Fruit fly (Drosophila melanogaster) whole organism, embryonic: ENCODE measurements around the gene E23.

Experiments
- Atf6 ChIP-seq: fragments of 200-800 bp; sonication (Bioruptor generic); IDR thresholded peaks from 2 replicates; pipeline ENCODE4 v1.3.6; 2022; ENCODE audit warnings: missing biosample characterization, missing genetic modification characterization
- Bdp1 ChIP-seq: fragments of 200-800 bp; sonication (Bioruptor generic); optimal IDR thresholded peaks from 3 replicates; lab custom pipeline; 2016; ENCODE audit warnings: missing biosample characterization, missing genetic modification characterization
- C15 ChIP-seq: fragments of 200-800 bp; sonication (Bioruptor generic); IDR thresholded peaks from 3 replicates; pipeline ENCODE4 v1.3.6; 2022; ENCODE audit warnings: missing biosample characterization, missing genetic modification characterization
- CG12299 ChIP-seq: fragments of 200-800 bp; sonication (Bioruptor generic); optimal IDR thresholded peaks from 2 replicates; lab custom pipeline; 2018; ENCODE audit warnings: missing biosample characterization, mild to moderate bottlenecking, missing genetic modification characterization
- CG14667 ChIP-seq: fragments of 200-800 bp; sonication (Bioruptor generic); IDR thresholded peaks from 2 replicates; pipeline ENCODE4 v1.3.6; 2022; ENCODE audit warnings: missing biosample characterization, missing genetic modification characterization
- CG16813 ChIP-seq: fragments of 200-800 bp; sonication (Bioruptor generic); IDR thresholded peaks from 3 replicates; pipeline ENCODE4 v1.3.6; 2022; ENCODE audit warnings: missing biosample characterization, missing genetic modification characterization; ENCODE audit not compliant: partially characterized antibody
- CG17612 ChIP-seq: fragments of 200-800 bp; sonication (Bioruptor generic); IDR thresholded peaks from 2 replicates; pipeline ENCODE4 v1.3.6; 2022; ENCODE audit warnings: missing biosample characterization, missing genetic modification characterization
- CG2678 ChIP-seq: fragments of 200-800 bp; sonication (Bioruptor generic); optimal IDR thresholded peaks from 3 replicates; lab custom pipeline; 2019; ENCODE audit warnings: missing biosample characterization, mild to moderate bottlenecking, missing genetic modification characterization, moderate library complexity
- CG30020 ChIP-seq: fragments of 200-800 bp; optimal IDR thresholded peaks from 2 replicates; lab custom pipeline; 2019; ENCODE audit warnings: missing biosample characterization, mild to moderate bottlenecking, missing genetic modification characterization, moderate library complexity
- CG30403 ChIP-seq: fragments of 200-800 bp; sonication (Bioruptor generic); optimal IDR thresholded peaks from 3 replicates; lab custom pipeline; 2016; ENCODE audit warnings: missing biosample characterization, missing genetic modification characterization
- CG31224 ChIP-seq: fragments of 200-800 bp; sonication (Bioruptor generic); IDR thresholded peaks from 2 replicates; pipeline ENCODE4 v1.3.6; 2022; ENCODE audit warnings: missing biosample characterization, missing genetic modification characterization
- CG3995 ChIP-seq: fragments of 200-800 bp; sonication (Bioruptor generic); optimal IDR thresholded peaks from 3 replicates; lab custom pipeline; 2016; ENCODE audit warnings: missing biosample characterization, missing genetic modification characterization
- CG4328 ChIP-seq: fragments of 200-800 bp; sonication (Bioruptor generic); optimal IDR thresholded peaks from 3 replicates; lab custom pipeline; 2017; ENCODE audit warnings: missing biosample characterization, missing genetic modification reagents, missing genetic modification characterization
- CG8388 ChIP-seq: fragments of 200-800 bp; sonication (Bioruptor generic); optimal IDR thresholded peaks from 2 replicates; lab custom pipeline; 2019; ENCODE audit warnings: missing biosample characterization, mild to moderate bottlenecking, missing genetic modification characterization, moderate library complexity
- CG8944 ChIP-seq: fragments of 200-800 bp; sonication (Bioruptor generic); optimal IDR thresholded peaks from 3 replicates; lab custom pipeline; 2016; ENCODE audit warnings: missing biosample characterization, missing genetic modification characterization
- Chrac-16 ChIP-seq: fragments of 200-800 bp; sonication (Bioruptor generic); optimal IDR thresholded peaks from 3 replicates; lab custom pipeline; 2016; ENCODE audit warnings: missing biosample characterization, missing genetic modification characterization
- Dref ChIP-seq: fragments of 200-800 bp; sonication (Bioruptor generic); IDR thresholded peaks from 2 replicates; pipeline ENCODE4 v1.3.6; 2022; ENCODE audit warnings: missing biosample characterization, missing genetic modification characterization
- Drgx ChIP-seq: fragments of 200-800 bp; sonication (Bioruptor generic); IDR thresholded peaks from 2 replicates; pipeline ENCODE4 v1.3.6; 2022; ENCODE audit warnings: missing biosample characterization, missing genetic modification characterization
- Fer2 ChIP-seq: fragments of 200-800 bp; sonication (Bioruptor generic); optimal IDR thresholded peaks from 2 replicates; lab custom pipeline; 2018; ENCODE audit warnings: missing biosample characterization, mild to moderate bottlenecking, missing genetic modification characterization, moderate library complexity
- Fer3 ChIP-seq: fragments of 200-800 bp; sonication (Bioruptor generic); optimal IDR thresholded peaks from 2 replicates; lab custom pipeline; 2018; ENCODE audit warnings: missing biosample characterization, mild to moderate bottlenecking, missing genetic modification characterization, moderate library complexity
- Hey ChIP-seq: fragments of 200-800 bp; sonication (Bioruptor generic); optimal IDR thresholded peaks from 3 replicates; lab custom pipeline; 2018; ENCODE audit warnings: missing biosample characterization, mild to moderate bottlenecking, missing genetic modification characterization
- MBD-R2 ChIP-seq: fragments of 200-800 bp; sonication (Bioruptor generic); IDR thresholded peaks from 2 replicates; pipeline ENCODE4 v1.3.6; 2022; ENCODE audit warnings: missing biosample characterization, missing genetic modification characterization
- Meics ChIP-seq: fragments of 200-800 bp; sonication (Bioruptor generic); optimal IDR thresholded peaks from 2 replicates; lab custom pipeline; 2017; ENCODE audit warnings: missing biosample characterization, mild to moderate bottlenecking, missing genetic modification characterization
- NC2α ChIP-seq: fragments of 200-800 bp; sonication (Bioruptor generic); optimal IDR thresholded peaks from 2 replicates; lab custom pipeline; 2016; ENCODE audit warnings: missing biosample characterization, missing genetic modification characterization
- NfI ChIP-seq: fragments of 200-800 bp; sonication (Bioruptor generic); optimal IDR thresholded peaks from 3 replicates; lab custom pipeline; 2018; ENCODE audit warnings: missing biosample characterization, mild to moderate bottlenecking, missing genetic modification characterization, moderate library complexity
- Scr ChIP-seq: fragments of 200-800 bp; sonication (Bioruptor generic); IDR thresholded peaks from 2 replicates; pipeline ENCODE4 v1.3.6; 2022; ENCODE audit warnings: missing biosample characterization, missing genetic modification characterization; ENCODE audit not compliant: partially characterized antibody
- Six4 ChIP-seq: fragments of 200-800 bp; sonication (Bioruptor generic); optimal IDR thresholded peaks from 2 replicates; lab custom pipeline; 2016; ENCODE audit warnings: missing biosample characterization, missing genetic modification characterization
- Sox102F ChIP-seq: fragments of 200-800 bp; sonication (Bioruptor generic); optimal IDR thresholded peaks from 2 replicates; lab custom pipeline; 2018; ENCODE audit warnings: missing biosample characterization, mild to moderate bottlenecking, missing genetic modification characterization, moderate library complexity
- Tbp ChIP-seq: fragments of >200 bp; optimal IDR thresholded peaks from 2 replicates; lab custom pipeline; 2018; ENCODE audit warnings: missing biosample characterization, missing genetic modification characterization
- ara ChIP-seq: fragments of 200-800 bp; sonication (Bioruptor generic); IDR thresholded peaks from 2 replicates; pipeline ENCODE4 v1.3.6; 2022; ENCODE audit warnings: missing biosample characterization, missing genetic modification characterization
- bab2 ChIP-seq: fragments of 200-800 bp; sonication (Bioruptor generic); optimal IDR thresholded peaks from 2 replicates; lab custom pipeline; 2016; ENCODE audit warnings: missing biosample characterization, missing genetic modification characterization
- chm ChIP-seq: fragments of 200-800 bp; sonication (Bioruptor generic); IDR thresholded peaks from 2 replicates; pipeline ENCODE4 v1.3.6; 2022; ENCODE audit warnings: missing biosample characterization, missing genetic modification characterization
- da ChIP-seq: fragments of 200-800 bp; sonication (Bioruptor generic); optimal IDR thresholded peaks from 2 replicates; lab custom pipeline; 2016; ENCODE audit warnings: missing biosample characterization, missing genetic modification characterization
- disco-r ChIP-seq: fragments of 200-800 bp; sonication (Bioruptor generic); optimal IDR thresholded peaks from 2 replicates; lab custom pipeline; 2016; ENCODE audit warnings: missing biosample characterization, missing genetic modification characterization
- dm ChIP-seq: fragments of 200-800 bp; sonication (Bioruptor generic); optimal IDR thresholded peaks from 3 replicates; lab custom pipeline; 2016; ENCODE audit warnings: missing biosample characterization, missing genetic modification characterization
- ewg ChIP-seq: fragments of 200-800 bp; sonication (Bioruptor generic); optimal IDR thresholded peaks from 3 replicates; lab custom pipeline; 2017; ENCODE audit warnings: mild to moderate bottlenecking, missing biosample characterization, missing genetic modification reagents, missing genetic modification characterization
- exex ChIP-seq: fragments of 200-800 bp; sonication (Bioruptor generic); optimal IDR thresholded peaks from 4 replicates; lab custom pipeline; 2018; ENCODE audit warnings: missing biosample characterization, mild to moderate bottlenecking, missing genetic modification characterization, moderate library complexity
- fru ChIP-seq: fragments of >200 bp; optimal IDR thresholded peaks from 2 replicates; lab custom pipeline; 2017
- gfzf ChIP-seq: fragments of 200-800 bp; sonication (Bioruptor generic); optimal IDR thresholded peaks from 2 replicates; lab custom pipeline; 2016; ENCODE audit warnings: missing biosample characterization, mild to moderate bottlenecking, missing genetic modification characterization, moderate library complexity
- grn ChIP-seq: fragments of 200-800 bp; sonication (Bioruptor generic); optimal IDR thresholded peaks from 3 replicates; lab custom pipeline; 2017; ENCODE audit warnings: missing biosample characterization, missing genetic modification characterization
- hb ChIP-seq: fragments of 200-800 bp; sonication (Bioruptor generic); IDR thresholded peaks from 3 replicates; pipeline ENCODE4 v1.3.6; 2022; ENCODE audit warnings: missing biosample characterization, missing genetic modification characterization; ENCODE audit not compliant: partially characterized antibody
- jumu ChIP-seq: fragments of 200-800 bp; sonication (Bioruptor generic); optimal IDR thresholded peaks from 3 replicates; lab custom pipeline; 2016; ENCODE audit warnings: missing biosample characterization, missing genetic modification characterization
- lov ChIP-seq, 2 experiments: fragments of 200-800 bp in 1 of 2; fragments of >200 bp in 1 of 2; sonication (Bioruptor generic) in 1 of 2; IDR thresholded peaks in 1 of 2; optimal IDR thresholded peaks in 1 of 2; 2 replicates in 1 of 2; 3 replicates in 1 of 2; pipeline versions ENCODE4 v1.3.6 to Lab custom; 2017 to 2022; ENCODE audit warnings: missing biosample characterization in 1 of 2, missing genetic modification characterization in 1 of 2
- mam ChIP-seq: fragments of 200-800 bp; sonication (Bioruptor generic); optimal IDR thresholded peaks from 3 replicates; lab custom pipeline; 2016; ENCODE audit warnings: missing biosample characterization, missing genetic modification characterization
- nerfin-1 ChIP-seq: fragments of 200-800 bp; sonication (Bioruptor generic); optimal IDR thresholded peaks from 3 replicates; lab custom pipeline; 2019; ENCODE audit warnings: missing biosample characterization, mild to moderate bottlenecking, missing genetic modification characterization, moderate library complexity
- psq ChIP-seq: fragments of 200-800 bp; sonication (Bioruptor generic); optimal IDR thresholded peaks from 2 replicates; lab custom pipeline; 2017; ENCODE audit warnings: missing biosample characterization, missing genetic modification characterization
- ranshi ChIP-seq: fragments of 200-800 bp; sonication (Bioruptor generic); IDR thresholded peaks from 2 replicates; pipeline ENCODE4 v1.3.6; 2022; ENCODE audit warnings: missing biosample characterization, missing genetic modification characterization
- rib ChIP-seq: fragments of 200-800 bp; sonication (Bioruptor generic); IDR thresholded peaks from 2 replicates; pipeline ENCODE4 v1.3.6; 2022; ENCODE audit warnings: missing biosample characterization, missing genetic modification characterization
- sima ChIP-seq: fragments of 200-800 bp; sonication (Bioruptor generic); optimal IDR thresholded peaks from 2 replicates; lab custom pipeline; 2016; ENCODE audit warnings: missing biosample characterization, missing genetic modification characterization
- slp2 ChIP-seq: fragments of 200-800 bp; sonication (Bioruptor generic); optimal IDR thresholded peaks from 2 replicates; lab custom pipeline; 2016; ENCODE audit warnings: missing biosample characterization, missing genetic modification characterization
- stc ChIP-seq: fragments of 200-800 bp; sonication (Bioruptor generic); IDR thresholded peaks from 2 replicates; pipeline ENCODE4 v1.3.6; 2022; ENCODE audit warnings: missing biosample characterization, missing genetic modification characterization
- vnd ChIP-seq: fragments of 200-800 bp; sonication (Bioruptor generic); IDR thresholded peaks from 3 replicates; pipeline ENCODE4 v1.3.6; 2022; ENCODE audit warnings: missing biosample characterization, missing genetic modification characterization; ENCODE audit not compliant: partially characterized antibody

E23 gene

dm6 chr2L:3373242-3373641, 18.6 kb upstream of the E23 start, which contains the start of gene GramD1B (continued):
- TF ChIP-seq chm (GFP tag; lab: Robert Waterston, UW), result no peak
- no peak for TF ChIP-seq sima
- peak; percentile 34 for TF ChIP-seq NfI (GFP tag; lab: Kevin White, UChicago)
- no peak for TF ChIP-seq Bdp1 (GFP tag; lab: Kevin White, UChicago)
- TF ChIP-seq jumu (GFP tag; lab: Kevin White, UChicago), result no peak
- TF ChIP-seq ranshi (GFP tag; lab: Robert Waterston, UW), result 0 out of 2 replicates have a peak, but pooled peaks have one; percentile 6
- TF ChIP-seq Atf6 (GFP tag; lab: Robert Waterston, UW), result no peak
- TF ChIP-seq hb (GFP tag; lab: Robert Waterston, UW), result no peak
- TF ChIP-seq slp2 (GFP tag; lab: Kevin White, UChicago), result no peak
- no peak for TF ChIP-seq Sox102F
- TF ChIP-seq NC2α, result no peak
- peak; percentile 92 for TF ChIP-seq gfzf
- no peak for TF ChIP-seq vnd (GFP tag; lab: Robert Waterston, UW)
- no peak for TF ChIP-seq Fer2 (tag; lab: Kevin White, UChicago)
- TF ChIP-seq CG8944 (GFP tag; lab: Kevin White, UChicago), result no peak
- TF ChIP-seq nerfin-1 (tag; lab: Kevin White, UChicago), result no peak
- TF ChIP-seq fru, result no peak
- no peak for TF ChIP-seq CG17612 (GFP tag; lab: Robert Waterston, UW)
- no peak for TF ChIP-seq stc
- TF ChIP-seq CG2678 (tag; lab: Kevin White, UChicago), result peak; percentile 5
- peak; percentile 19; the same call in 1 of the 2 replicates for TF ChIP-seq Dref (GFP tag; lab: Robert Waterston, UW)
- TF ChIP-seq Hey, result no peak
- TF ChIP-seq MBD-R2 (GFP tag; lab: Robert Waterston, UW), result peak; percentile 43; the same call in 1 of the 2 replicates
- no peak for TF ChIP-seq C15
- no peak for TF ChIP-seq Drgx (GFP tag; lab: Robert Waterston, UW)
- TF ChIP-seq mam, result no peak
- TF ChIP-seq Meics (GFP tag; lab: Kevin White, UChicago), result peak; percentile 15
- TF ChIP-seq disco-r (GFP tag; lab: Kevin White, UChicago), result no peak
- TF ChIP-seq dm (GFP tag; lab: Kevin White, UChicago), result no peak
- no peak for TF ChIP-seq Six4 (GFP tag; lab: Kevin White, UChicago)
- no peak for TF ChIP-seq bab2 (GFP tag; lab: Kevin White, UChicago)
- no peak for TF ChIP-seq lov (optimal IDR thresholded peaks at IDR 0.05; lab: Kevin White, UChicago)
- no peak for TF ChIP-seq lov (GFP tag; IDR thresholded peaks at IDR 0.05; lab: Robert Waterston, UW)
- no peak for TF ChIP-seq Scr (GFP tag; lab: Robert Waterston, UW)
- no peak for TF ChIP-seq psq (GFP tag; lab: Kevin White, UChicago)
- TF ChIP-seq ewg (GFP tag; lab: Kevin White, UChicago), result peak; percentile 41
- TF ChIP-seq CG16813 (GFP tag; lab: Robert Waterston, UW), result 0 out of 3 replicates have a peak, but pooled peaks have one; percentile 7
- no peak for TF ChIP-seq Tbp (GFP tag; lab: Kevin White, UChicago)
- no peak for TF ChIP-seq Chrac-16 (GFP tag; lab: Kevin White, UChicago)
- peak; percentile 2 for TF ChIP-seq CG30403 (GFP tag; lab: Kevin White, UChicago)
- TF ChIP-seq CG3995, result peak; percentile 72
- no peak for TF ChIP-seq CG4328 (GFP tag; lab: Kevin White, UChicago)
- TF ChIP-seq Fer3 (tag; lab: Kevin White, UChicago), result no peak
- TF ChIP-seq ara (GFP tag; lab: Robert Waterston, UW), result no peak
- no peak for TF ChIP-seq grn (GFP tag; lab: Kevin White, UChicago)
- TF ChIP-seq CG30020, result peak; percentile 11
- no peak for TF ChIP-seq da
- no peak for TF ChIP-seq CG8388 (GFP tag; lab: Kevin White, UChicago)
- TF ChIP-seq rib (GFP tag; lab: Robert Waterston, UW), result peak; percentile 57; the same call in 1 of the 2 replicates
- no peak for TF ChIP-seq CG14667 (GFP tag; lab: Robert Waterston, UW)
- peak; percentile 6 for TF ChIP-seq exex (tag; lab: Kevin White, UChicago)
- peak; percentile 53 for TF ChIP-seq CG12299
- no peak for TF ChIP-seq CG31224 (GFP tag; lab: Robert Waterston, UW)
